Worm (Caenorhabditis elegans): Measurements from ENCODE around the gene flr-4.

flr-4 gene

ce11 chrX:15081486-15081885 is 7.7 kb upstream of the flr-4 start:
- TF ChIP-seq hlh-11 (tag; optimal IDR thresholded peaks at IDR 0.05) (peak; percentile 31), hlh-30 (tag; optimal IDR thresholded peaks at IDR 0.05; ENCODE audit: insufficient read depth) (peak; percentile 30), nhr-28 (tag; optimal IDR thresholded peaks at IDR 0.05) (peak; percentile 59), madf-5 (GFP tag; IDR thresholded peaks at IDR 0.05) (no peak), mdl-1 (tag; optimal IDR thresholded peaks at IDR 0.05) (peak in 1 of 2 experiments; percentile 66), duxl-1 (tag; optimal IDR thresholded peaks at IDR 0.05; ENCODE audit: poor library complexity) (no peak)

- TF ChIP-seq aha-1 (tag) (peak; percentile 36), lin-39 (tag; optimal IDR thresholded peaks at IDR 0.05) (no peak), zip-11 (GFP tag; IDR thresholded peaks at IDR 0.05) (no peak), rbr-2 (tag; optimal IDR thresholded peaks at IDR 0.05) (peak; percentile 3), ZK337.2 (GFP tag; IDR thresholded peaks at IDR 0.05) (no peak), tag-97 (GFP tag; IDR thresholded peaks at IDR 0.05) (no peak), unc-62 (GFP tag; optimal IDR thresholded peaks at IDR 0.05 in 1 of 2) (no peak), unc-62 (tag; optimal IDR thresholded peaks at IDR 0.05) (no peak), T20F7.1 (GFP tag; optimal IDR thresholded peaks at IDR 0.05) (peak; percentile 94), ceh-44 (GFP tag; IDR thresholded peaks at IDR 0.05) (no peak), mes-2 (tag; optimal IDR thresholded peaks at IDR 0.05; ENCODE audit: poor library complexity, severe bottlenecking) (peak; percentile 56), unc-130 (GFP tag; optimal IDR thresholded peaks at IDR 0.05) (no peak), ces-1 (GFP tag; optimal IDR thresholded peaks at IDR 0.05) (no peak), nhr-41 (GFP tag; IDR thresholded peaks at IDR 0.05) (no peak), dve-1 (tag; optimal IDR thresholded peaks at IDR 0.05; ENCODE audit: insufficient read depth) (peak; percentile 37), nhr-10 (tag; optimal IDR thresholded peaks at IDR 0.05) (no peak), F49E8.2 (tag; optimal IDR thresholded peaks at IDR 0.05; ENCODE audit: borderline replicate concordance) (no peak), lsy-2 (tag; optimal IDR thresholded peaks at IDR 0.05) (peak in 1 of 2 experiments; percentile 42)
These were observed 5.4 kb upstream of the flr-4 start, which contains the start of gene H40L08.1 for ce11 chrX:15083795-15084194. TSS of gene H40L08.1 (minus strand) at chrX:15084086.

- TF ChIP-seq zip-11 (GFP tag; IDR thresholded peaks at IDR 0.05), result no peak
- no peak for TF ChIP-seq lir-3 (tag; optimal IDR thresholded peaks at IDR 0.05)
- no peak for TF ChIP-seq mxl-2 (GFP tag; conservative IDR thresholded peaks at IDR 0.05)
- no peak for TF ChIP-seq nhr-48 (tag; optimal IDR thresholded peaks at IDR 0.05)
- no peak for TF ChIP-seq mxl-3 (GFP tag; optimal IDR thresholded peaks at IDR 0.05)
- no peak for TF ChIP-seq hlh-30 (tag; optimal IDR thresholded peaks at IDR 0.05; ENCODE audit: insufficient read depth)
- TF ChIP-seq pqm-1 (tag; optimal IDR thresholded peaks at IDR 0.05), result no peak
- no peak for TF ChIP-seq ZK337.2 (GFP tag; IDR thresholded peaks at IDR 0.05)
- TF ChIP-seq daf-8 (GFP tag; IDR thresholded peaks at IDR 0.05), result no peak
- TF ChIP-seq arid-1 (GFP tag; conservative IDR thresholded peaks at IDR 0.05), result no peak
- no peak for TF ChIP-seq lin-15B (tag; optimal IDR thresholded peaks at IDR 0.05)
- no peak for TF ChIP-seq hlh-11 (tag; optimal IDR thresholded peaks at IDR 0.05)
- no peak for TF ChIP-seq nhr-76 (tag; optimal IDR thresholded peaks at IDR 0.05)
- TF ChIP-seq dmd-8 (GFP tag; IDR thresholded peaks at IDR 0.05), result no peak
- no peak for TF ChIP-seq D1046.2 (GFP tag; IDR thresholded peaks at IDR 0.05)
- TF ChIP-seq nhr-41 (GFP tag; IDR thresholded peaks at IDR 0.05), result no peak
- no peak for TF ChIP-seq spr-1 (tag; optimal IDR thresholded peaks at IDR 0.05)
These were observed 4.8 kb upstream of the flr-4 start, which contains the start of gene F09B12.5 for ce11 chrX:15084395-15084794. TSS of gene F09B12.5 (plus strand) at chrX:15084695.

- no peak for TF ChIP-seq nhr-42 (GFP tag; IDR thresholded peaks at IDR 0.05)
- peak in 1 of 2 experiments; percentile 30 for TF ChIP-seq unc-62 (GFP tag; optimal IDR thresholded peaks at IDR 0.05 in 1 of 2)
- TF ChIP-seq unc-62 (tag; optimal IDR thresholded peaks at IDR 0.05), result no peak
- TF ChIP-seq nhr-28 (tag; optimal IDR thresholded peaks at IDR 0.05), result no peak
- TF ChIP-seq pqm-1 (tag; optimal IDR thresholded peaks at IDR 0.05), result peak; percentile 19
- TF ChIP-seq dmd-6 (GFP tag; IDR thresholded peaks at IDR 0.05), result peak; percentile 38
- TF ChIP-seq daf-16 (GFP tag; optimal IDR thresholded peaks at IDR 0.05), result no peak
- TF ChIP-seq daf-16 (tag; optimal IDR thresholded peaks at IDR 0.05), result peak; percentile 0
- peak; percentile 39 for TF ChIP-seq hlh-11 (tag; optimal IDR thresholded peaks at IDR 0.05)
These were observed 1.4 kb upstream of the flr-4 start for ce11 chrX:15087752-15088151.

Measured in whole organism, L4 larva.